Worm (Caenorhabditis elegans) whole organism, L3 larva: ENCODE data around the gene C02E7.10.

Source experiments
- aly-2 ChIP-seq: fragments of 150-350 bp; optimal IDR thresholded peaks from 2 replicates; lab custom pipeline; 2014; ENCODE audit warnings: missing biosample characterization, missing genetic modification characterization
- elt-3 ChIP-seq, 3 experiments: fragments of 150-350 bp in 1 of 3; sonication (generic microtip) in 2 of 3; optimal IDR thresholded peaks; 2 replicates in 2 of 3; 4 replicates in 1 of 3; lab custom pipeline; 2014 to 2017; ENCODE audit warnings: missing biosample characterization in 3 of 3, missing genetic modification characterization in 3 of 3
- fkh-2 ChIP-seq: fragments of 150-350 bp; optimal IDR thresholded peaks from 2 replicates; lab custom pipeline; 2014; ENCODE audit warnings: missing biosample characterization, missing genetic modification reagents, missing genetic modification characterization
- nfya-1 ChIP-seq: sonication (generic microtip); optimal IDR thresholded peaks from 2 replicates; lab custom pipeline; 2017; ENCODE audit warnings: missing genetic modification characterization, mild to moderate bottlenecking, missing compliant biosample characterization, antibody characterized with exemption, moderate library complexity; ENCODE audit not compliant: insufficient read depth
- nhr-237 ChIP-seq: fragments of 150-350 bp; optimal IDR thresholded peaks from 2 replicates; lab custom pipeline; 2014; ENCODE audit warnings: missing biosample characterization, missing genetic modification characterization
- nhr-28 ChIP-seq: fragments of 150-350 bp; optimal IDR thresholded peaks from 2 replicates; lab custom pipeline; 2014; ENCODE audit warnings: missing biosample characterization, missing genetic modification characterization
- pha-4 ChIP-seq: fragments of 150-350 bp; optimal IDR thresholded peaks from 2 replicates; lab custom pipeline; 2014; ENCODE audit warnings: missing biosample characterization, missing genetic modification reagents, missing genetic modification characterization
- snpc-4 ChIP-seq: fragments of 150-350 bp; optimal IDR thresholded peaks from 2 replicates; lab custom pipeline; 2014; ENCODE audit warnings: missing biosample characterization, missing genetic modification characterization
- tbx-2 ChIP-seq: sonication (generic microtip); optimal IDR thresholded peaks from 2 replicates; lab custom pipeline; 2016; ENCODE audit warnings: mild to moderate bottlenecking, missing genetic modification characterization, missing compliant biosample characterization
- unc-62 ChIP-seq: fragments of 150-350 bp; sonication (generic microtip); optimal IDR thresholded peaks from 4 replicates; lab custom pipeline; 2014; ENCODE audit warnings: missing biosample characterization, missing genetic modification reagents, missing genetic modification characterization

- no peak for TF ChIP-seq pha-4
- TF ChIP-seq snpc-4 (tag; lab: Kevin White, UChicago) = no peak
- no peak for TF ChIP-seq nfya-1 (tag; lab: Kevin White, UChicago)
- no peak for TF ChIP-seq aly-2 (tag; lab: Kevin White, UChicago)
- TF ChIP-seq elt-3 (tag; optimal IDR thresholded peaks at IDR 0.05; lab: Kevin White, UChicago) = no peak
- no peak for TF ChIP-seq fkh-2
- TF ChIP-seq unc-62 (GFP tag; lab: Kevin White, UChicago) = no peak
- TF ChIP-seq tbx-2 (tag; lab: Kevin White, UChicago) = no peak
- TF ChIP-seq nhr-28 (tag; lab: Kevin White, UChicago) = no peak
- TF ChIP-seq nhr-237 (tag; lab: Kevin White, UChicago) = no peak
These were observed 31.8 kb downstream of the C02E7.10 start, which contains the start of gene ugt-67 for ce11 chrV:4901074-4901473.
